Fruit fly (Drosophila melanogaster) whole organism, wandering third instar larva: ENCODE data around the gene rut.

Experiments used
- Abd-B ChIP-seq: fragments of >200 bp; optimal IDR thresholded peaks from 2 replicates; lab custom pipeline; 2017; ENCODE audit warnings: missing biosample characterization, missing genetic modification characterization
- CG32264 ChIP-seq: fragments of 200-800 bp; sonication (Bioruptor generic); optimal IDR thresholded peaks from 2 replicates; lab custom pipeline; 2016; ENCODE audit warnings: missing biosample characterization, missing genetic modification characterization
- CG9705 ChIP-seq: fragments of 200-800 bp; sonication (Bioruptor generic); optimal IDR thresholded peaks from 2 replicates; lab custom pipeline; 2018; ENCODE audit warnings: missing biosample characterization, mild to moderate bottlenecking, missing genetic modification characterization
- CrebA ChIP-seq: fragments of 200-800 bp; sonication (Bioruptor generic); optimal IDR thresholded peaks from 2 replicates; lab custom pipeline; 2016; ENCODE audit warnings: missing biosample characterization, mild to moderate bottlenecking, missing genetic modification characterization, borderline replicate concordance
- Dfd ChIP-seq: fragments of >200 bp; optimal IDR thresholded peaks from 2 replicates; lab custom pipeline; 2017; ENCODE audit warnings: missing biosample characterization, missing genetic modification characterization
- Dif ChIP-seq: fragments of 200-275, 200-300 bp; sonication (Bioruptor generic); optimal IDR thresholded peaks from 2 replicates; lab custom pipeline; 2018; ENCODE audit warnings: missing biosample characterization, missing genetic modification characterization; ENCODE audit not compliant: partially characterized antibody
- HLH106 ChIP-seq: fragments of 200-800 bp; optimal IDR thresholded peaks from 3 replicates; lab custom pipeline; 2019; ENCODE audit warnings: missing biosample characterization, mild to moderate bottlenecking, missing genetic modification characterization, moderate library complexity
- Hnf4 ChIP-seq: fragments of 200-800 bp; sonication (Bioruptor generic); optimal IDR thresholded peaks from 2 replicates; lab custom pipeline; 2016; ENCODE audit warnings: missing biosample characterization, mild to moderate bottlenecking, missing genetic modification characterization
- Hr78 ChIP-seq: fragments of >200 bp; optimal IDR thresholded peaks from 2 replicates; lab custom pipeline; 2017; ENCODE audit warnings: missing biosample characterization, missing genetic modification characterization
- Hr83 ChIP-seq: fragments of 200-300 bp; sonication (Bioruptor generic); optimal IDR thresholded peaks from 2 replicates; lab custom pipeline; 2016; ENCODE audit warnings: missing biosample characterization, mild to moderate bottlenecking, missing genetic modification characterization, moderate library complexity; ENCODE audit not compliant: poor library complexity, severe bottlenecking
- Jra ChIP-seq: sonication (Bioruptor generic); optimal IDR thresholded peaks from 2 replicates; lab custom pipeline; 2016; ENCODE audit warnings: missing biosample characterization, missing genetic modification characterization
- Mio ChIP-seq: sonication (Bioruptor generic); optimal IDR thresholded peaks from 2 replicates; lab custom pipeline; 2016; ENCODE audit warnings: missing biosample characterization, missing genetic modification characterization
- Myc ChIP-seq: fragments of >200 bp; optimal IDR thresholded peaks from 2 replicates; lab custom pipeline; 2017
- N ChIP-seq: fragments of >200 bp; optimal IDR thresholded peaks from 2 replicates; lab custom pipeline; 2018; ENCODE audit warnings: missing biosample characterization, missing external identifiers, missing genetic modification characterization
- OdsH ChIP-seq: fragments of 200-800 bp; sonication (Bioruptor generic); optimal IDR thresholded peaks from 2 replicates; lab custom pipeline; 2016; ENCODE audit warnings: missing biosample characterization, mild to moderate bottlenecking, missing genetic modification characterization
- Sp1 ChIP-seq: fragments of 200-800 bp; sonication (Bioruptor generic); optimal IDR thresholded peaks from 3 replicates; lab custom pipeline; 2019; ENCODE audit warnings: missing biosample characterization, mild to moderate bottlenecking, missing genetic modification characterization, moderate library complexity
- Vsx2 ChIP-seq: fragments of 200-300, 225-300 bp; sonication (Bioruptor generic); optimal IDR thresholded peaks from 2 replicates; lab custom pipeline; 2018; ENCODE audit warnings: missing biosample characterization, missing genetic modification characterization; ENCODE audit not compliant: partially characterized antibody
- br ChIP-seq: fragments of 200-800 bp; sonication (Bioruptor generic); optimal IDR thresholded peaks from 2 replicates; lab custom pipeline; 2016; ENCODE audit warnings: missing biosample characterization, missing genetic modification characterization
- brk ChIP-seq: fragments of 200-800 bp; sonication (Bioruptor generic); optimal IDR thresholded peaks from 2 replicates; lab custom pipeline; 2016; ENCODE audit warnings: missing biosample characterization, mild to moderate bottlenecking, missing genetic modification characterization
- dl ChIP-seq, 2 experiments: fragments of 175-275, 200-275 bp in 1 of 2; fragments of 200-275 bp in 1 of 2; sonication (Bioruptor generic); optimal IDR thresholded peaks; lab custom pipeline; 2018; ENCODE audit warnings: mild to moderate bottlenecking in 2 of 2, missing biosample characterization in 2 of 2, missing genetic modification characterization in 2 of 2, moderate library complexity in 2 of 2; ENCODE audit not compliant: partially characterized antibody in 2 of 2, insufficient read depth in 1 of 2
- dmrt93B ChIP-seq: fragments of 200-800 bp; sonication (Bioruptor generic); optimal IDR thresholded peaks from 2 replicates; lab custom pipeline; 2018; ENCODE audit warnings: missing biosample characterization, mild to moderate bottlenecking, missing genetic modification characterization
- dsf ChIP-seq: sonication (Bioruptor generic); optimal IDR thresholded peaks from 2 replicates; lab custom pipeline; 2016; ENCODE audit warnings: missing biosample characterization, missing genetic modification characterization, borderline replicate concordance
- ey ChIP-seq: fragments of 200-800 bp; sonication (Bioruptor generic); optimal IDR thresholded peaks from 2 replicates; lab custom pipeline; 2016; ENCODE audit warnings: missing biosample characterization, missing genetic modification characterization
- foxo ChIP-seq, 2 experiments: fragments of 200-800 bp; sonication (Bioruptor generic); optimal IDR thresholded peaks; 2 replicates in 1 of 2; 3 replicates in 1 of 2; lab custom pipeline; 2016 to 2017; ENCODE audit warnings: missing biosample characterization in 2 of 2, missing genetic modification characterization in 2 of 2
- fru ChIP-seq: fragments of 200-800 bp; sonication (Bioruptor generic); optimal IDR thresholded peaks from 3 replicates; lab custom pipeline; 2016; ENCODE audit warnings: missing biosample characterization, mild to moderate bottlenecking, missing genetic modification characterization
- h ChIP-seq: fragments of 200-800 bp; sonication (Bioruptor generic); optimal IDR thresholded peaks from 3 replicates; lab custom pipeline; 2016; ENCODE audit warnings: missing biosample characterization, mild to moderate bottlenecking, missing genetic modification characterization
- jim ChIP-seq: fragments of 175-275, 200-325 bp; sonication (Bioruptor generic); optimal IDR thresholded peaks from 2 replicates; lab custom pipeline; 2016; ENCODE audit warnings: missing biosample characterization, mild to moderate bottlenecking, missing genetic modification characterization
- lola ChIP-seq: fragments of >200 bp; optimal IDR thresholded peaks from 2 replicates; lab custom pipeline; 2017; ENCODE audit warnings: missing biosample characterization, missing genetic modification characterization
- pan ChIP-seq: fragments of >200 bp; optimal IDR thresholded peaks from 2 replicates; lab custom pipeline; 2017
- psq ChIP-seq: fragments of 200-800 bp; sonication (Bioruptor generic); optimal IDR thresholded peaks from 3 replicates; lab custom pipeline; 2017; ENCODE audit warnings: missing biosample characterization, mild to moderate bottlenecking, missing genetic modification characterization, moderate library complexity
- rgr ChIP-seq: fragments of 200-800 bp; sonication (Bioruptor generic); optimal IDR thresholded peaks from 3 replicates; lab custom pipeline; 2016; ENCODE audit warnings: missing biosample characterization, mild to moderate bottlenecking, missing genetic modification characterization
- sage ChIP-seq: fragments of 200-800 bp; sonication (Bioruptor generic); optimal IDR thresholded peaks from 2 replicates; lab custom pipeline; 2016; ENCODE audit warnings: missing biosample characterization, mild to moderate bottlenecking, missing genetic modification characterization
- sv ChIP-seq: fragments of 200-800 bp; sonication (Bioruptor generic); optimal IDR thresholded peaks from 3 replicates; lab custom pipeline; 2016; ENCODE audit warnings: missing biosample characterization, missing genetic modification characterization
- woc ChIP-seq: sonication (Bioruptor generic); optimal IDR thresholded peaks from 2 replicates; lab custom pipeline; 2016; ENCODE audit warnings: missing biosample characterization, mild to moderate bottlenecking, missing genetic modification characterization

Gene rut

DNA sequence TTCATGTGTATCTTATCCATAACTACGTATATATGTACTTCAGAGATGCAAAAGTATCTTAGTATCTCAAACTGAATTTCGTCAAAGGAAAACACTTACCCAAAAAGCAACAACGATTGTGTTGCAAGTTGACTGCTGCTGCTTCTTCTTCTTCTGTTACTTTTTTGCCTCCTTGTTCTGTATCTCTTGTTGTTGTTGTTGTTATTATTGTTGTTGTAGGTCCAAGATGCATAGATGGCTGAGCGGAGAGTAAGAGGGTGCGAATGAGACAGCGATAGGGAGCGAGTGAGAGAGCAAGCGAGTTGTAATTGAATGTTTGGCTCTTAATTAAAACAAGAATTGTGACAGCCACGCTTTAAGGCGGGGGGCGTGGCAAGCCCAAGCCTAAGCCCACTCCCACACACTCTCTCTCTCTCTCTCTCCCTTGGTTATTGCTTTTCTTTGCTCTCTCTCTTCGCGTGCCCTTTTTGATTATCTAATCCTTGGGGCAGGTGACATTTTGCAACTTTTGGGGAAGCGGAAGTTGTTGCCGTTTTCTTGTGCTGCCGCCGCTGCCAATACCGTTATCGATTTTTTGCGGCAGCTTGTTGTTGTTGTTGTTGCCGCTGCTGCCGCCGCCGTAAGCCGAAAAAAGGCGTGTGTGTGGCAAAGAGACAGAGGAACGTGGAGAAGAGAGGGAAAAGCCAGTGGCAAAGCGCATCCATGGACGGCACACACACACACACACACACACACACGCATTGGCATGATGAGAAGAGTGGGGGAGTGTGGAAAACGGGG, 993 bp downstream of the rut start:
- TF ChIP-seq Dif (GFP tag; lab: Kevin White, UChicago) (peak; percentile 19), OdsH (GFP tag; lab: Kevin White, UChicago) (no peak), psq (GFP tag; lab: Kevin White, UChicago) (peak; percentile 75)
- TF ChIP-seq, all 38 proteins: peak for 2

DNA sequence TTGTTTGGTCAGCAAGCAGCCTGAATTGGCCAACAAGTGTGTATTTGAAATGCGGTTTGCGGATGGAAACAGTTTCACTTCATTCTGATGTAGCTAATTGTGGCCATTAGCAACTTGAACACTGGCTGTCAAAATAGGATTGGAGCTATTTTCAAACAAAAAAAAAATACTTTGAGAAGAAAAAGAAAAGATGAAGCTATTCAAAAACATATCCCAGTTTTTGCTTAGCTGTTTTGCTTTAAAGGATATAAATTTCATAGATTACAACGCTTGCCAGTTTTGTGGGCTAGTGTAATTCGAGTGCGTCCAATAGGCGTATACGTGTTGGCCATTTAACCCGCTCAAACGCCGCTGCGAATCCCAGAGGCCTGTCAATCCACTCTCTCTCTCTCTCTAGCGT, 13.6 kb downstream of the rut start:
- TF ChIP-seq OdsH (GFP tag; lab: Kevin White, UChicago) (no peak), N (GFP tag; lab: Kevin White, UChicago) (no peak), foxo (GFP tag; optimal IDR thresholded peaks at IDR 0.05; lab: Kevin White, UChicago) (no peak), Dif (GFP tag; lab: Kevin White, UChicago) (no peak), Hr78 (no peak), Sp1 (GFP tag; lab: Kevin White, UChicago) (no peak), sage (GFP tag; lab: Kevin White, UChicago) (no peak), dmrt93B (GFP tag; lab: Kevin White, UChicago) (no peak), Hr83 (GFP tag; lab: Kevin White, UChicago) (no peak), Myc (lab: Kevin White, UChicago) (no peak), woc (GFP tag; lab: Kevin White, UChicago) (no peak), CG9705 (no peak), brk (GFP tag; lab: Kevin White, UChicago) (no peak), dsf (GFP tag; lab: Kevin White, UChicago) (no peak), CrebA (GFP tag; lab: Kevin White, UChicago) (no peak), Hnf4 (no peak), pan (lab: Kevin White, UChicago) (no peak), fru (GFP tag; lab: Kevin White, UChicago) (no peak)

DNA sequence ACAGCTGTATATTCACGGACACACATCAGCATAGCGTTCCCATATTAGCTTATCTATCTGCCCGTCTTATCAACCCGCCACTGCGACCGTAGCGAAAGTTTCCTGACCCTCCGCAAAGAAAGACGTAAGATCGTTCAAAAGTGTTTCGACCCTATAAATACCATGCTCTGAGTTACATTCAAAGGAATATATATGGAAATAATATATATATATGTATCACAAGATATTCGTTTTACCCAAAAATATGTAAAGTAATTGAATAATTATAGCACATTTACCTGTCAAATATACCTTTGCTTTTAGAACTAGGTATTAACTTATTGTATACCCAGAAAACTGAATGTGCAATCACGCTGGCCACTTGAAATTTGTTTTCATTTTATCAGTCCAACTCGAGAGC, 15.4 kb downstream of the rut start:
- TF ChIP-seq Sp1 (GFP tag; lab: Kevin White, UChicago) (no peak), Myc (lab: Kevin White, UChicago) (no peak), HLH106 (tag; lab: Kevin White, UChicago) (peak; percentile 47), Hnf4 (peak; percentile 5), brk (GFP tag; lab: Kevin White, UChicago) (peak; percentile 33), fru (GFP tag; lab: Kevin White, UChicago) (peak; percentile 33), Dif (GFP tag; lab: Kevin White, UChicago) (no peak), dl (GFP tag; optimal IDR thresholded peaks at IDR 0.05; lab: Kevin White, UChicago; ENCODE audit: insufficient read depth in 1 of 2, partially characterized antibody in 2 of 2) (no peak), ey (GFP tag; lab: Kevin White, UChicago) (no peak), rgr (peak; percentile 68), foxo (GFP tag; optimal IDR thresholded peaks at IDR 0.05; lab: Kevin White, UChicago) (peak in 1 of 2 experiments; percentile 67), Jra (GFP tag; lab: Kevin White, UChicago) (no peak), sv (GFP tag; lab: Kevin White, UChicago) (no peak), CrebA (GFP tag; lab: Kevin White, UChicago) (no peak), psq (GFP tag; lab: Kevin White, UChicago) (peak; percentile 51), Hr83 (GFP tag; lab: Kevin White, UChicago) (no peak), OdsH (GFP tag; lab: Kevin White, UChicago) (peak; percentile 47), jim (no peak), h (GFP tag; lab: Kevin White, UChicago) (peak; percentile 56), sage (GFP tag; lab: Kevin White, UChicago) (no peak), N (GFP tag; lab: Kevin White, UChicago) (no peak), Abd-B (GFP tag; lab: Kevin White, UChicago) (no peak)

DNA sequence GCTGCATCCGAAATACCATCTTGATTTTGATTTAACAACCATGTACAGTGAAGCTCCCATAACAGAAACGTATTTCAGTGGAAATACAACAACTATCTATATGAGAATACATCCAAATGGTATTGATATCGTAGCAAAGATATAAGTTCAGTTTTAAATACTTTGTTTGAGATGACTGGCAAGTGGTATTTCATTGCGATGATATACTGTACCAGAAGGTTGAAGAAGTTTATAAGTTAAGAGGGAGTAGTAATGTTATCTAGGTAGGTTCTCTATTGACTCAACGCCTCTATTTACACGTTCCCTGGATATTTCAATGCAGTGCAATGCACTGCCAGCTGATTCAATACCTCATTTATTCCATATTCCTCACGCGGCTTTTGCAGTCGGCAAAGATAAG, 20.2 kb downstream of the rut start:
- TF ChIP-seq br (no peak), lola (GFP tag; lab: Kevin White, UChicago) (no peak), woc (GFP tag; lab: Kevin White, UChicago) (peak; percentile 1), HLH106 (tag; lab: Kevin White, UChicago) (no peak), Myc (lab: Kevin White, UChicago) (no peak), jim (peak; percentile 77), dmrt93B (GFP tag; lab: Kevin White, UChicago) (no peak), Sp1 (GFP tag; lab: Kevin White, UChicago) (no peak), psq (GFP tag; lab: Kevin White, UChicago) (peak; percentile 18), CG9705 (no peak), Dfd (GFP tag; lab: Kevin White, UChicago) (no peak), sv (GFP tag; lab: Kevin White, UChicago) (no peak), Vsx2 (GFP tag; lab: Kevin White, UChicago) (no peak), Dif (GFP tag; lab: Kevin White, UChicago) (no peak), OdsH (GFP tag; lab: Kevin White, UChicago) (peak; percentile 46), pan (lab: Kevin White, UChicago) (no peak), Hr83 (GFP tag; lab: Kevin White, UChicago) (peak; percentile 99), dl (GFP tag; optimal IDR thresholded peaks at IDR 0.05; lab: Kevin White, UChicago; ENCODE audit: insufficient read depth in 1 of 2, partially characterized antibody in 2 of 2) (no peak), rgr (peak; percentile 52), dsf (GFP tag; lab: Kevin White, UChicago) (no peak), h (GFP tag; lab: Kevin White, UChicago) (peak; percentile 64), Hnf4 (peak; percentile 65), ey (GFP tag; lab: Kevin White, UChicago) (no peak), CG32264 (GFP tag; lab: Kevin White, UChicago) (no peak), fru (GFP tag; lab: Kevin White, UChicago) (peak; percentile 27), Abd-B (GFP tag; lab: Kevin White, UChicago) (no peak), sage (GFP tag; lab: Kevin White, UChicago) (no peak), Jra (GFP tag; lab: Kevin White, UChicago) (peak; percentile 35), foxo (GFP tag; optimal IDR thresholded peaks at IDR 0.05; lab: Kevin White, UChicago) (peak in 1 of 2 experiments; percentile 33), N (GFP tag; lab: Kevin White, UChicago) (no peak), CrebA (GFP tag; lab: Kevin White, UChicago) (no peak), Mio (no peak)
